Worm (Caenorhabditis elegans): ENCODE measurements around the gene nlp-17.

Gene nlp-17

ce11 chrIV:13540165-13540564 is 34.6 kb upstream of the nlp-17 start, which contains the start of gene rsd-2:
TSS of gene rsd-2 (minus strand) at chrIV:13540265.
- no peak for TF ChIP-seq hlh-6 (tag; optimal IDR thresholded peaks at IDR 0.05)
- TF ChIP-seq ceh-34 (tag; optimal IDR thresholded peaks at IDR 0.05) = no peak
- TF ChIP-seq ama-1 (optimal IDR thresholded peaks at IDR 0.05) = no peak
- no peak for TF ChIP-seq ceh-31 (tag; optimal IDR thresholded peaks at IDR 0.05)
- TF ChIP-seq C08G9.2 (tag; optimal IDR thresholded peaks at IDR 0.05) = no peak
- no peak for TF ChIP-seq K09A11.1 (tag; optimal IDR thresholded peaks at IDR 0.05; ENCODE audit: insufficient read depth)
- no peak for TF ChIP-seq ttx-3 (tag; optimal IDR thresholded peaks at IDR 0.05)
- TF ChIP-seq rnt-1 (tag; optimal IDR thresholded peaks at IDR 0.05) = no peak
- no peak for TF ChIP-seq mec-3 (tag; optimal IDR thresholded peaks at IDR 0.05; ENCODE audit: borderline replicate concordance)

ce11 chrIV:13538901-13539300 is 33.3 kb upstream of the nlp-17 start:
- TF ChIP-seq lim-6 (tag; optimal IDR thresholded peaks at IDR 0.05) = no peak
- TF ChIP-seq hlh-8 (tag; optimal IDR thresholded peaks at IDR 0.05) = no peak
- no peak for TF ChIP-seq unc-3 (GFP tag; conservative IDR thresholded peaks at IDR 0.05)
- no peak for TF ChIP-seq unc-3 (tag; optimal IDR thresholded peaks at IDR 0.05)
- no peak for TF ChIP-seq pros-1 (tag; optimal IDR thresholded peaks at IDR 0.05)
- no peak for TF ChIP-seq syd-9 (tag; optimal IDR thresholded peaks at IDR 0.05)

ce11 chrIV:13525223-13525622 is 19.7 kb upstream of the nlp-17 start:
- peak; percentile 90 for TF ChIP-seq nfya-1 (tag; optimal IDR thresholded peaks at IDR 0.05)
- no peak for TF ChIP-seq unc-3 (GFP tag; conservative IDR thresholded peaks at IDR 0.05)
- no peak for TF ChIP-seq unc-3 (tag; optimal IDR thresholded peaks at IDR 0.05)
- no peak for TF ChIP-seq C08G9.2 (tag; optimal IDR thresholded peaks at IDR 0.05)

- TF ChIP-seq madf-2 (tag; optimal IDR thresholded peaks at IDR 0.05) (no peak), syd-9 (tag; optimal IDR thresholded peaks at IDR 0.05) (no peak), ceh-6 (GFP tag; optimal IDR thresholded peaks at IDR 0.05) (no peak), pat-9 (tag; optimal IDR thresholded peaks at IDR 0.05) (no peak), pha-2 (tag; optimal IDR thresholded peaks at IDR 0.05) (no peak), odd-2 (tag; optimal IDR thresholded peaks at IDR 0.05) (no peak), K02D7.2 (tag; optimal IDR thresholded peaks at IDR 0.05) (no peak), tbx-2 (tag; optimal IDR thresholded peaks at IDR 0.05) (no peak), nfya-1 (tag; optimal IDR thresholded peaks at IDR 0.05) (peak; percentile 5), fax-1 (tag; optimal IDR thresholded peaks at IDR 0.05) (no peak), dmd-4 (tag; optimal IDR thresholded peaks at IDR 0.05; ENCODE audit: borderline replicate concordance) (no peak), ceh-48 (tag; optimal IDR thresholded peaks at IDR 0.05) (peak; percentile 73), ceh-30 (tag; optimal IDR thresholded peaks at IDR 0.05) (no peak)
Measured at ce11 chrIV:13521785-13522184, 16.2 kb upstream of the nlp-17 start, which contains the start of gene dcap-2. TSS of gene dcap-2 (minus strand) at chrIV:13521870.

- TF ChIP-seq Y22D7AL.16 (tag; optimal IDR thresholded peaks at IDR 0.05) (no peak), syd-9 (tag; optimal IDR thresholded peaks at IDR 0.05) (no peak), ceh-19 (GFP tag; optimal IDR thresholded peaks at IDR 0.05) (no peak), ceh-24 (tag; optimal IDR thresholded peaks at IDR 0.05) (no peak), ceh-22 (tag; optimal IDR thresholded peaks at IDR 0.05) (no peak), ref-2 (tag; optimal IDR thresholded peaks at IDR 0.05) (no peak), fkh-6 (tag; optimal IDR thresholded peaks at IDR 0.05) (no peak), npax-4 (tag; optimal IDR thresholded peaks at IDR 0.05) (no peak), hlh-8 (tag; optimal IDR thresholded peaks at IDR 0.05) (no peak), ceh-31 (tag; optimal IDR thresholded peaks at IDR 0.05) (no peak)
Measured at ce11 chrIV:13513010-13513409, 7.4 kb upstream of the nlp-17 start.
